Worm (Caenorhabditis elegans): ENCODE results near the gene F53F4.7.
A peak's percentile ranks its signal among the peaks of the same experiment; 100 is the strongest.

The F53F4.7 gene

ce11 chrV:13650800-13651199, 37.0 kb upstream of the F53F4.7 start:
- TF ChIP-seq nhr-2 (tag; optimal IDR thresholded peaks at IDR 0.05), result no peak
- no peak for TF ChIP-seq hlh-1 (tag; optimal IDR thresholded peaks at IDR 0.05)
- no peak for TF ChIP-seq lin-32 (GFP tag; optimal IDR thresholded peaks at IDR 0.05)
- TF ChIP-seq lsy-2 (tag; optimal IDR thresholded peaks at IDR 0.05), result no peak
- TF ChIP-seq ces-1 (GFP tag; optimal IDR thresholded peaks at IDR 0.05), result no peak

- TF ChIP-seq snpc-4 (tag; optimal IDR thresholded peaks at IDR 0.05), result no peak
- peak; percentile 7 for TF ChIP-seq sem-2 (GFP tag; optimal IDR thresholded peaks at IDR 0.05)
- no peak for TF ChIP-seq nhr-2 (tag; optimal IDR thresholded peaks at IDR 0.05)
- peak; percentile 77 for TF ChIP-seq ceh-39 (tag; optimal IDR thresholded peaks at IDR 0.05)
- TF ChIP-seq sptf-1 (tag; optimal IDR thresholded peaks at IDR 0.05), result peak; percentile 9
Observed at ce11 chrV:13649730-13650349, 36.1 kb upstream of the F53F4.7 start, which contains the start of gene H37A05.4. TSS of gene H37A05.4 (minus strand) at chrV:13649780.

ce11 chrV:13647617-13648016, 33.8 kb upstream of the F53F4.7 start:
- TF ChIP-seq nhr-12 (tag; optimal IDR thresholded peaks at IDR 0.05) (no peak), ceh-43 (GFP tag; optimal IDR thresholded peaks at IDR 0.05) (no peak), blmp-1 (tag; optimal IDR thresholded peaks at IDR 0.05) (no peak), M03D4.4 (tag; optimal IDR thresholded peaks at IDR 0.05) (no peak), ceh-83 (GFP tag; optimal IDR thresholded peaks at IDR 0.05) (no peak), lin-13 (tag; optimal IDR thresholded peaks at IDR 0.05) (no peak)

ce11 chrV:13647185-13647584, 33.4 kb upstream of the F53F4.7 start:
- TF ChIP-seq pha-4 (tag; optimal IDR thresholded peaks at IDR 0.05) (no peak), hlh-1 (tag; optimal IDR thresholded peaks at IDR 0.05) (no peak), drap-1 (GFP tag; optimal IDR thresholded peaks at IDR 0.05) (no peak)

DNA sequence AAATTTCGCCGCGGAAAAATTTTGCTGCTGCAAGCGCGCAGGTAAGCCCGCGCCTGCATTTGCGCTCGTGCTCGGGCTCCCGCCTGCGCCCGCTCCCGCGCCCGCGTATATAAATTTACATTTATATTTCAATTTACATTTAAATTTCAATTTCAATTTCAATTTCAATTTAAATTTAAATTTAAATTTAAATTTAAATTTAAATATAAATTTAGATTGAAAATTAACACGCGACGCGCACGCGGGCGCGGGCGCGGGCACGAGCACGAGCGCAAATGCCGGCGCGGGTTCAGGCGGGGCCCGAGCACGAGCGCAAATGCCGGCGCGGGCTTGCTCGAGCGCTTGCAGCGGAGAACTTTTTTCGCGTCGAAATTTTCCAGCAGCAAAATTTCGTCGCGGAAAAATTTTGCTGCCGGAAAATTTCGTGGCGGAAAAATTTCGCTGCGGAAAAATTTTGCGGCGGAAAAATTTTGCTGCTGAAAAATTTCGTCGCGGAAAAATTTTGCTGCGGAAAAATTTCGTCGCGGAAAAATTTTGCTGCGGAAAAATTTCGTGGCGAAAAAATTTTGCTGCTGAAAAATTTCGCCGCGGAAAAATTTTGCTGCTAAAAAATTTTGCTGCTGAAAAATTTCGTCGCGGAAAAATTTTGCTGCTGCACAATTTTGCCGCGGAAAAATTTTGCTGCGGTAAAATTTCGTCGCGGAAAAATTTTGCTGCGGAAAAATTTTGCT, 32.2 kb upstream of the F53F4.7 start:
- no peak for TF ChIP-seq ztf-11 (tag; optimal IDR thresholded peaks at IDR 0.05)
- no peak for TF ChIP-seq ceh-39 (tag; optimal IDR thresholded peaks at IDR 0.05)
- no peak for TF ChIP-seq elt-3 (tag; optimal IDR thresholded peaks at IDR 0.05)
- no peak for TF ChIP-seq ceh-83 (GFP tag; optimal IDR thresholded peaks at IDR 0.05)
- no peak for TF ChIP-seq zip-8 (tag; optimal IDR thresholded peaks at IDR 0.05)
- TF ChIP-seq lsy-2 (tag; optimal IDR thresholded peaks at IDR 0.05), result no peak
- peak; percentile 62 for TF ChIP-seq sptf-1 (tag; optimal IDR thresholded peaks at IDR 0.05)

DNA sequence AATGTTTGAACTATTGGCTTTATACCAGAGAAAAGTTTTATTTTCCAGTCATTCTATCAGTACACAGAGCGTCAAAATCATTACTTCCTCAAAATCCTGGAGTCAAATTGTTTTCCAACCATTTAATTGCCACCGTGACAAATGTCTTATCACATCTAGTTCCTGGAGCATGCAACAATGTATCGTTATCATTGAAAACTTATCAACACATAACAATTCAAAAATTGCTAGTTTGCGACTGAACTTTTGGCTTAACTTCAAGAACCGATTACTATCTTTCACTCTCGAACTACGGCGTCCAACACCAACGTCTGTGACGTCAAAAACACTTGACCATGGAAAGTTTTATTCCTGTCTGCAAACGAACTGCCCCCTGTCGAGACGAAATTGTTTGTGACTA, 24.3 kb upstream of the F53F4.7 start:
- TF ChIP-seq mls-2 (tag; optimal IDR thresholded peaks at IDR 0.05), result no peak
- TF ChIP-seq ceh-43 (GFP tag; optimal IDR thresholded peaks at IDR 0.05), result no peak
- no peak for TF ChIP-seq ceh-39 (tag; optimal IDR thresholded peaks at IDR 0.05)
- no peak for TF ChIP-seq cnd-1 (tag; optimal IDR thresholded peaks at IDR 0.05)
- no peak for TF ChIP-seq zip-8 (tag; optimal IDR thresholded peaks at IDR 0.05)
- no peak for TF ChIP-seq mab-5 (tag; optimal IDR thresholded peaks at IDR 0.05)

DNA sequence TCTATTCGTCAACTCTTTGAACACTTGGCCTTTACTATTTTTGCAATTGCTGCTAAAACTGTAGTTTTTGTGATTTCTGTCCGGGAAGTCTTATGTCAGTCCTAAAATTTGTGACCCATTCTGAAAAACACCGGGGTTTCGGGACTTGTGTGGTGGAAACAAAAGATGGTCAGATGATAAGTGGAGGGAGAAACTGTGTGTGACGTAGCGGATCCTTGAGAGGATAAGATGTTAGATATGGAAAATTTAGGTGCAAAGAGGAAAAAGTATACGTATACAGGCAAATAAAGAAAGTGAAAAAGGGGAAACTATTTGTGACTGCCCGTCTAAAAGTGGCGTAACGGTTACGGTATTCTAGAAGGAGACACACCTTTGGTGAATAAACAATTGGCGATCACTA, 22.6 kb upstream of the F53F4.7 start:
- TF ChIP-seq elt-1 (tag; optimal IDR thresholded peaks at IDR 0.05; ENCODE audit: borderline replicate concordance, insufficient read depth), result peak; percentile 71
- TF ChIP-seq blmp-1 (tag; optimal IDR thresholded peaks at IDR 0.05), result no peak
- TF ChIP-seq ham-2 (GFP tag; optimal IDR thresholded peaks at IDR 0.05), result no peak
- no peak for TF ChIP-seq nhr-237 (tag; optimal IDR thresholded peaks at IDR 0.05)

DNA sequence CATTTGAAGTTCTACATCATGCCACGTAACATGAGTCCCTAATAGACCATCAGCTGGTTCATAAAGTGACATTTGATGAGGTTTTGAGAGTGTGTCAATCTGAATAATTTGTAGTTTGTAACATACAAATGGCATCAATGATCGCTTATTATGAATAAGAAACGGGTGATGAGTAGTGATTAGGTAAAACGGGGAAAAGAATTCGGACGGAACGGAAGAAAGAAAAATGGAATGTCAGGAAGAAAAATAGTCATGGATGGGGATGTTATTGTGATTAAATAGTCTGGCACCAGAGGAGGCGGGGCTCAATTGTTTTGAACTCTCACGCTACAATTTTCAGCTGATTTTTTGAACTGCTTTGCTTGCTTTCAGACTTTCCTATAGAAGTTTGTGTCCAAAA, 20.4 kb upstream of the F53F4.7 start, which contains the start of gene H37A05.2:
Gene H37A05.2, minus strand, starts transcription at position 101 of the 400 bp plus-strand sequence.
- TF ChIP-seq ceh-43 (GFP tag; optimal IDR thresholded peaks at IDR 0.05) (no peak), ces-1 (GFP tag; optimal IDR thresholded peaks at IDR 0.05) (no peak), snpc-4 (tag; optimal IDR thresholded peaks at IDR 0.05) (no peak), bed-3 (GFP tag; optimal IDR thresholded peaks at IDR 0.05) (no peak), unc-39 (tag; optimal IDR thresholded peaks at IDR 0.05) (no peak), nhr-2 (tag; optimal IDR thresholded peaks at IDR 0.05) (no peak), ham-2 (GFP tag; optimal IDR thresholded peaks at IDR 0.05) (no peak), pha-4 (tag; optimal IDR thresholded peaks at IDR 0.05) (no peak), ceh-83 (GFP tag; optimal IDR thresholded peaks at IDR 0.05) (no peak), nhr-237 (tag; optimal IDR thresholded peaks at IDR 0.05) (no peak), elt-3 (tag; optimal IDR thresholded peaks at IDR 0.05) (no peak), ztf-11 (tag; optimal IDR thresholded peaks at IDR 0.05) (no peak), ceh-39 (tag; optimal IDR thresholded peaks at IDR 0.05) (no peak), flh-1 (GFP tag; optimal IDR thresholded peaks at IDR 0.05) (no peak)

Measured in whole organism, mixed stage, embryonic.